Worm (Caenorhabditis elegans) whole organism, L3 larva: ENCODE measurements around the gene Y66D12A.21.

ENCODE experiments used
- R02D3.7 ChIP-seq: fragments of 150-350 bp; optimal IDR thresholded peaks from 2 replicates; lab custom pipeline; 2014; ENCODE audit warnings: missing biosample characterization, missing genetic modification characterization
- ama-1 ChIP-seq: fragments of 150-350 bp; optimal IDR thresholded peaks from 2 replicates; lab custom pipeline; 2018
- ceh-82 ChIP-seq: fragments of 150-350 bp; optimal IDR thresholded peaks from 2 replicates; lab custom pipeline; 2014; ENCODE audit warnings: missing biosample characterization, missing genetic modification characterization
- elt-1 ChIP-seq: fragments of 150-350 bp; optimal IDR thresholded peaks from 2 replicates; lab custom pipeline; 2014; ENCODE audit warnings: missing biosample characterization, missing genetic modification characterization
- lin-39 ChIP-seq: fragments of 150-350 bp; optimal IDR thresholded peaks from 2 replicates; lab custom pipeline; 2018; ENCODE audit warnings: missing biosample characterization, missing genetic modification reagents, missing genetic modification characterization
- nfya-1 ChIP-seq: sonication (generic microtip); optimal IDR thresholded peaks from 2 replicates; lab custom pipeline; 2017; ENCODE audit warnings: missing genetic modification characterization, mild to moderate bottlenecking, missing compliant biosample characterization, antibody characterized with exemption, moderate library complexity; ENCODE audit not compliant: insufficient read depth
- pha-4 ChIP-seq: fragments of 150-350 bp; optimal IDR thresholded peaks from 2 replicates; lab custom pipeline; 2014; ENCODE audit warnings: missing biosample characterization, missing genetic modification reagents, missing genetic modification characterization

DNA sequence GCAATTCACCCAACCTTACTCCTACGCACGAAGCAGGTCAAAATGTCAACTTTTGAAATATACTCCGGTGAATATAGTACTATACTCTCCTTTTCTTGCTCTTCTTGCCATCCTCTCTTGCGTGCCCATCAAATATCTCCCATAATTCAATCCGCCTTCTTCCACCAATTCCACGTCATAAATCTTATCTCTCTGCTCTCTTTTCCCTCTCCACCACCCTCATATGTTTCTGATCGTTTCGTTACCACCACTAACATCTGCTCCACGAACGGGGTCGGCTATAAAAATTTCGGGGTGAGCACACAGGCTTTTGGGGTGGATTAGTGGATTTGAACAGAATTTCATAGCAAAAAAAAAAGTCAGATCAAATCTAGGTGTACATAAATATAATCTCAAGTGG is 51.1 kb downstream of the Y66D12A.21 start:
- TF ChIP-seq elt-1 (tag; lab: Kevin White, UChicago), result no peak
- TF ChIP-seq pha-4, result no peak
- TF ChIP-seq nfya-1 (tag; lab: Kevin White, UChicago), result no peak
- TF ChIP-seq ceh-82 (tag; lab: Kevin White, UChicago), result no peak
- no peak for TF ChIP-seq lin-39 (tag; lab: Kevin White, UChicago)
- TF ChIP-seq ama-1 (lab: Kevin White, UChicago), result no peak
- no peak for TF ChIP-seq R02D3.7
